Worm (Caenorhabditis elegans) whole organism, late embryonic: ENCODE data around the gene nhr-91.

Source experiments
- Y22D7AL.16 ChIP-seq: sonication (generic microtip); optimal IDR thresholded peaks from 2 replicates; lab custom pipeline; 2016; ENCODE audit warnings: missing genetic modification characterization, missing compliant biosample characterization
- ama-1 ChIP-seq: fragments of 150-350 bp; optimal IDR thresholded peaks from 2 replicates; lab custom pipeline; 2014
- ceh-24 ChIP-seq: sonication (generic microtip); optimal IDR thresholded peaks from 2 replicates; lab custom pipeline; 2016; ENCODE audit warnings: mild to moderate bottlenecking, missing genetic modification characterization, missing compliant biosample characterization
- elt-2 ChIP-seq: sonication (generic microtip); optimal IDR thresholded peaks from 2 replicates; lab custom pipeline; 2016; ENCODE audit warnings: missing genetic modification reagents, missing genetic modification characterization, missing compliant biosample characterization
- elt-4 ChIP-seq: sonication (generic microtip); optimal IDR thresholded peaks from 2 replicates; lab custom pipeline; 2016; ENCODE audit warnings: missing genetic modification characterization, missing compliant biosample characterization
- ets-4 ChIP-seq: sonication (generic microtip); optimal IDR thresholded peaks from 2 replicates; lab custom pipeline; 2016; ENCODE audit warnings: missing genetic modification characterization, missing compliant biosample characterization
- fkh-10 ChIP-seq: fragments of 150-350 bp; optimal IDR thresholded peaks from 2 replicates; lab custom pipeline; 2014; ENCODE audit warnings: missing biosample characterization, missing genetic modification reagents, missing genetic modification characterization
- nhr-11 ChIP-seq: fragments of 150-350 bp; optimal IDR thresholded peaks from 2 replicates; lab custom pipeline; 2014; ENCODE audit warnings: missing biosample characterization, missing genetic modification characterization
- pax-1 ChIP-seq: fragments of 150-350 bp; optimal IDR thresholded peaks from 2 replicates; lab custom pipeline; 2014; ENCODE audit warnings: missing biosample characterization, missing genetic modification characterization
- unc-55 ChIP-seq: sonication (generic microtip); optimal IDR thresholded peaks from 2 replicates; lab custom pipeline; 2017; ENCODE audit warnings: missing biosample characterization, missing genetic modification reagents, missing genetic modification characterization
- ztf-16 ChIP-seq: sonication (generic microtip); optimal IDR thresholded peaks from 2 replicates; lab custom pipeline; 2017; ENCODE audit warnings: missing genetic modification characterization, missing compliant biosample characterization

- TF ChIP-seq Y22D7AL.16 (tag; lab: Kevin White, UChicago): no peak
- TF ChIP-seq elt-2 (tag; lab: Kevin White, UChicago): no peak
- no peak for TF ChIP-seq unc-55 (GFP tag; lab: Kevin White, UChicago)
- no peak for TF ChIP-seq fkh-10 (GFP tag; lab: Kevin White, UChicago)
- TF ChIP-seq ets-4: no peak
- no peak for TF ChIP-seq ama-1 (lab: Kevin White, UChicago)
- no peak for TF ChIP-seq ceh-24 (tag; lab: Kevin White, UChicago)
- TF ChIP-seq elt-4 (tag; lab: Kevin White, UChicago): no peak
- TF ChIP-seq pax-1: no peak
- TF ChIP-seq nhr-11: no peak
- TF ChIP-seq ztf-16: no peak
Observed at ce11 chrX:15330664-15331063, 21.5 kb downstream of the nhr-91 start, which contains the start of gene Y15E3A.4.
